Fruit fly (Drosophila melanogaster) whole organism, prepupa: ENCODE data around the gene Acat2.

Experiments used
- CG10631 ChIP-seq: fragments of 200-800 bp; sonication (Bioruptor generic); optimal IDR thresholded peaks from 2 replicates; lab custom pipeline; 2016; ENCODE audit warnings: missing biosample characterization, missing genetic modification characterization
- CG10669 ChIP-seq: fragments of 200-800 bp; sonication (Bioruptor generic); optimal IDR thresholded peaks from 3 replicates; lab custom pipeline; 2018; ENCODE audit warnings: missing biosample characterization, mild to moderate bottlenecking, missing genetic modification characterization, moderate library complexity
- CG11762 ChIP-seq: fragments of 200-800 bp; sonication (Bioruptor generic); optimal IDR thresholded peaks from 3 replicates; lab custom pipeline; 2016; ENCODE audit warnings: missing biosample characterization, missing genetic modification characterization; ENCODE audit not compliant: insufficient read depth
- CG15336 ChIP-seq: fragments of 200-800 bp; sonication (Bioruptor generic); IDR thresholded peaks from 2 replicates; pipeline ENCODE4 v1.3.6; 2022; ENCODE audit warnings: missing biosample characterization, missing genetic modification characterization
- CG1621 ChIP-seq: fragments of 200-800 bp; sonication (Bioruptor generic); optimal IDR thresholded peaks from 3 replicates; lab custom pipeline; 2018; ENCODE audit warnings: missing biosample characterization, mild to moderate bottlenecking, missing genetic modification characterization
- CG16779 ChIP-seq: fragments of 200-800 bp; sonication (Bioruptor generic); optimal IDR thresholded peaks from 3 replicates; lab custom pipeline; 2017; ENCODE audit warnings: missing biosample characterization, mild to moderate bottlenecking, missing genetic modification characterization
- CG3032 ChIP-seq: fragments of 200-800 bp; optimal IDR thresholded peaks from 2 replicates; lab custom pipeline; 2019; ENCODE audit warnings: missing biosample characterization, mild to moderate bottlenecking, missing genetic modification characterization, moderate library complexity
- CG31627 ChIP-seq: fragments of 200-800 bp; sonication (Bioruptor generic); optimal IDR thresholded peaks from 3 replicates; lab custom pipeline; 2016; ENCODE audit warnings: missing biosample characterization, missing genetic modification characterization
- CG32006 ChIP-seq: fragments of 200-800 bp; sonication (Bioruptor generic); optimal IDR thresholded peaks from 3 replicates; lab custom pipeline; 2017; ENCODE audit warnings: missing biosample characterization, mild to moderate bottlenecking, missing genetic modification characterization
- CG3919 ChIP-seq: fragments of 200-800 bp; sonication (Bioruptor generic); optimal IDR thresholded peaks from 3 replicates; lab custom pipeline; 2016; ENCODE audit warnings: missing biosample characterization, missing genetic modification characterization
- CG6163 ChIP-seq: fragments of 200-800 bp; sonication (Bioruptor generic); IDR thresholded peaks from 3 replicates; pipeline ENCODE4 v1.3.6; 2022; ENCODE audit warnings: missing biosample characterization, missing genetic modification characterization
- CG6808 ChIP-seq: fragments of 200-800 bp; sonication (Bioruptor generic); optimal IDR thresholded peaks from 3 replicates; lab custom pipeline; 2017; ENCODE audit warnings: missing biosample characterization, missing genetic modification characterization, mild to moderate bottlenecking, moderate library complexity, missing genetic modification reagents
- CG6854 ChIP-seq: fragments of 200-800 bp; sonication (Bioruptor generic); optimal IDR thresholded peaks from 2 replicates; lab custom pipeline; 2017; ENCODE audit warnings: missing biosample characterization, mild to moderate bottlenecking, missing genetic modification characterization
- CG7368 ChIP-seq: fragments of 200-800 bp; sonication (Bioruptor generic); optimal IDR thresholded peaks from 3 replicates; lab custom pipeline; 2016; ENCODE audit warnings: missing biosample characterization, missing genetic modification characterization
- CG8119 ChIP-seq: fragments of 200-800 bp; sonication (Bioruptor generic); IDR thresholded peaks from 3 replicates; pipeline ENCODE4 v1.3.6; 2022; ENCODE audit warnings: missing biosample characterization, missing genetic modification characterization
- CG8632 ChIP-seq: fragments of 200-800 bp; sonication (Bioruptor generic); optimal IDR thresholded peaks from 3 replicates; lab custom pipeline; 2016; ENCODE audit warnings: missing biosample characterization, missing genetic modification characterization
- Ets21C ChIP-seq: fragments of 200-800 bp; sonication (Bioruptor generic); optimal IDR thresholded peaks from 3 replicates; lab custom pipeline; 2016; ENCODE audit warnings: missing biosample characterization, missing genetic modification characterization
- Ets96B ChIP-seq: fragments of 200-800 bp; optimal IDR thresholded peaks from 2 replicates; lab custom pipeline; 2019; ENCODE audit warnings: missing biosample characterization, mild to moderate bottlenecking, missing genetic modification characterization, moderate library complexity
- Gug ChIP-seq: fragments of 200-800 bp; sonication (Bioruptor generic); IDR thresholded peaks from 2 replicates; pipeline ENCODE4 v1.3.6; 2022; ENCODE audit warnings: missing biosample characterization, missing genetic modification characterization
- Hr39 ChIP-seq: fragments of 200-800 bp; sonication (Bioruptor generic); optimal IDR thresholded peaks from 2 replicates; lab custom pipeline; 2016; ENCODE audit warnings: missing biosample characterization, missing genetic modification characterization
- Hr4 ChIP-seq: fragments of 200-800 bp; sonication (Bioruptor generic); optimal IDR thresholded peaks from 3 replicates; lab custom pipeline; 2016; ENCODE audit warnings: missing biosample characterization, missing genetic modification characterization
- Met ChIP-seq: fragments of 200-800 bp; sonication (Bioruptor generic); optimal IDR thresholded peaks from 3 replicates; lab custom pipeline; 2016; ENCODE audit warnings: missing biosample characterization, missing genetic modification characterization
- OdsH ChIP-seq: fragments of 200-800 bp; sonication (Bioruptor generic); optimal IDR thresholded peaks from 3 replicates; lab custom pipeline; 2016; ENCODE audit warnings: missing biosample characterization, missing genetic modification characterization
- Smox ChIP-seq: fragments of 200-800 bp; sonication (Bioruptor generic); optimal IDR thresholded peaks from 3 replicates; lab custom pipeline; 2016; ENCODE audit warnings: missing biosample characterization, missing genetic modification characterization
- Sox102F ChIP-seq: fragments of 200-800 bp; sonication (Bioruptor generic); optimal IDR thresholded peaks from 2 replicates; lab custom pipeline; 2016; ENCODE audit warnings: missing biosample characterization, mild to moderate bottlenecking, missing genetic modification characterization
- Sox14 ChIP-seq: fragments of 200-800 bp; sonication (Bioruptor generic); optimal IDR thresholded peaks from 3 replicates; lab custom pipeline; 2016; ENCODE audit warnings: missing biosample characterization, missing genetic modification characterization
- Sox15 ChIP-seq: fragments of 200-800 bp; sonication (Bioruptor generic); optimal IDR thresholded peaks from 3 replicates; lab custom pipeline; 2016; ENCODE audit warnings: missing biosample characterization, missing genetic modification characterization
- achi ChIP-seq: fragments of 200-800 bp; sonication (Bioruptor generic); optimal IDR thresholded peaks from 3 replicates; lab custom pipeline; 2016; ENCODE audit warnings: missing biosample characterization, missing genetic modification characterization
- acj6 ChIP-seq: fragments of 200-800 bp; sonication (Bioruptor generic); optimal IDR thresholded peaks from 3 replicates; lab custom pipeline; 2016; ENCODE audit warnings: missing biosample characterization, missing genetic modification characterization
- dac ChIP-seq: fragments of 200-800 bp; sonication (Bioruptor generic); optimal IDR thresholded peaks from 2 replicates; lab custom pipeline; 2017; ENCODE audit warnings: missing biosample characterization, mild to moderate bottlenecking, missing genetic modification characterization
- dsx ChIP-seq: fragments of 200-800 bp; optimal IDR thresholded peaks from 3 replicates; lab custom pipeline; 2019; ENCODE audit warnings: missing biosample characterization, mild to moderate bottlenecking, missing genetic modification characterization, moderate library complexity; ENCODE audit not compliant: poor library complexity, severe bottlenecking
- eg ChIP-seq: fragments of 200-800 bp; sonication (Bioruptor generic); IDR thresholded peaks from 3 replicates; pipeline ENCODE4 v1.3.6; 2022; ENCODE audit warnings: missing biosample characterization, missing genetic modification characterization
- fd59A ChIP-seq: fragments of 200-800 bp; sonication (Bioruptor generic); optimal IDR thresholded peaks from 2 replicates; lab custom pipeline; 2017; ENCODE audit warnings: missing biosample characterization, mild to moderate bottlenecking, missing genetic modification characterization, missing genetic modification reagents
- fd85E ChIP-seq: fragments of 200-800 bp; sonication (Bioruptor generic); optimal IDR thresholded peaks from 3 replicates; lab custom pipeline; 2016; ENCODE audit warnings: missing biosample characterization, missing genetic modification characterization
- lz ChIP-seq: fragments of 200-800 bp; sonication (Bioruptor generic); optimal IDR thresholded peaks from 3 replicates; lab custom pipeline; 2016; ENCODE audit warnings: missing biosample characterization, missing genetic modification characterization
- net ChIP-seq: fragments of 200-800 bp; sonication (Bioruptor generic); optimal IDR thresholded peaks from 3 replicates; lab custom pipeline; 2016; ENCODE audit warnings: missing biosample characterization, missing genetic modification characterization
- salr ChIP-seq, 2 experiments: fragments of 200-800 bp; sonication (Bioruptor generic); optimal IDR thresholded peaks; 3 replicates each; lab custom pipeline; 2016 to 2018; ENCODE audit warnings: missing biosample characterization in 2 of 2, missing genetic modification characterization in 2 of 2, mild to moderate bottlenecking in 1 of 2
- svp ChIP-seq: fragments of 200-800 bp; sonication (Bioruptor generic); peaks from one replicate; lab custom pipeline; 2016; ENCODE audit warnings: missing biosample characterization, missing genetic modification characterization
- vri ChIP-seq: fragments of 200-800 bp; sonication (Bioruptor generic); optimal IDR thresholded peaks from 3 replicates; lab custom pipeline; 2016; ENCODE audit warnings: missing biosample characterization, mild to moderate bottlenecking, missing genetic modification characterization

Acat2 gene

DNA sequence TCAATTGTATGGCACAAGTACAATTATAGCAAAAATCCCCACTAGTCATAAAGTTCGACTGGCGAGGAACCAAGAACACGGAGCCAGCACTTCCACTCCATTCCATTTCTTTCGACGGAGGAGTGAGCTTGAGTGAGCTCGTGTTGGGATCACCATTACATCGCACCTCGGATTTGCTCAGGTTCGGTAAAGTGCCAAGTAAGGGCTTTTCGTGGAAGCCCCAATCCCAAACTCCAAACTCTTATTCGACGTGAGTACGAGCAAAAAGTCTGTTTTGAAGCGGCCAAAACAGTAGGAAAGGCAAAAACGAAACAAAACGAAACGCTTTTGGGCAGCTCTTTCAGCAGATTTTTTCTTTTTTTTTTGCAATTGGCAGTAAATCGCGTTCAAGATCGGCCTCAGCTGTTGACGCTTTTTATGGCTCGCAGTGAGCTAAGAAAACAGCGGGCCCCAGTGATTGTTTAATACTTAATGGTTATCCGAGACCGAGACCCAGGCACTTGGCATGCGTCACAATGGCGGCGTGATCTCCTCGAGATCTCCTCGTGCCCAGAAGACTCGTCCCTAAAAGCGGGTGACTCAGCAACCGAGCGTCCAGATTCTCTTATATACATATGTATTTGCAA lies 18.3 kb downstream of the Acat2 start (continued):
- TF ChIP-seq achi (GFP tag; lab: Kevin White, UChicago) (no peak), CG8119 (GFP tag; lab: Robert Waterston, UW) (no peak; the same call in 2 of the 3 replicates), Met (GFP tag; lab: Kevin White, UChicago) (peak; percentile 21), dsx (GFP tag; lab: Kevin White, UChicago) (no peak), fd85E (GFP tag; lab: Kevin White, UChicago) (no peak), salr (GFP tag; optimal IDR thresholded peaks at IDR 0.05; lab: Kevin White, UChicago) (no peak), Hr39 (GFP tag; lab: Kevin White, UChicago) (no peak), net (GFP tag; lab: Kevin White, UChicago) (no peak), CG10631 (no peak), Ets96B (tag; lab: Kevin White, UChicago) (no peak), Ets21C (GFP tag; lab: Kevin White, UChicago) (no peak), CG1621 (tag; lab: Kevin White, UChicago) (no peak), OdsH (no peak), Sox14 (GFP tag; lab: Kevin White, UChicago) (peak; percentile 27), CG10669 (no peak), svp (GFP tag; lab: Kevin White, UChicago) (peak; percentile 82), Smox (peak; percentile 32), CG15336 (GFP tag; lab: Robert Waterston, UW) (0 out of 2 replicates have a peak, but pooled peaks have one; percentile 22), lz (no peak), CG6163 (GFP tag; lab: Robert Waterston, UW) (peak; percentile 71; the same call in 2 of the 3 replicates), Sox15 (GFP tag; lab: Kevin White, UChicago) (no peak), vri (GFP tag; lab: Kevin White, UChicago) (peak; percentile 85), CG6808 (GFP tag; lab: Kevin White, UChicago) (no peak), dac (GFP tag; lab: Kevin White, UChicago) (no peak), acj6 (GFP tag; lab: Kevin White, UChicago) (no peak), CG32006 (GFP tag; lab: Kevin White, UChicago) (no peak), CG11762 (GFP tag; lab: Kevin White, UChicago) (no peak), CG6854 (GFP tag; lab: Kevin White, UChicago) (peak; percentile 77), Hr4 (no peak), CG3032 (tag; lab: Kevin White, UChicago) (no peak), Gug (no peak)

DNA sequence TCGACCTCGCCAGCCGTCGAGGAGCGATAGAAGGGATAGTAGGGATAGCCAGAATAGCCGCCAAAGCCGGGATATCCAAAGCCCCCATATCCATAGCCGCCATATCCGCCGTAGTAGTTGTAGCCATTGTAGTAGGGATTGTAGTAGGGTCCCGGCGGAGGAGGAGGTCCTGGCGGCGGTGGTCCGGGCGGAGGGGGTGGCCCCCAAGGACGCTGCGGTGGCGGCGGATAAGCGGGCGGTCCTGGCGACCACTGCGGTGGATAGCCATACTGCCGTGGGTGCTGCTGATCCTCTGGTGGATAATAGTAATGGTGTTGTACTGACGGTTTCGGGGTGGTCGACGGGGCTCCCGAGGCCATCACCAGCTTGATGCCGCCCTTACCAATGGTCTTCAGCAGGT lies 19.4 kb downstream of the Acat2 start:
- no peak for TF ChIP-seq achi (GFP tag; lab: Kevin White, UChicago)
- TF ChIP-seq CG8119 (GFP tag; lab: Robert Waterston, UW) = no peak
- TF ChIP-seq CG6854 (GFP tag; lab: Kevin White, UChicago) = no peak
- TF ChIP-seq lz = no peak
- no peak for TF ChIP-seq dsx (GFP tag; lab: Kevin White, UChicago)
- no peak for TF ChIP-seq CG3919
- no peak for TF ChIP-seq CG16779

DNA sequence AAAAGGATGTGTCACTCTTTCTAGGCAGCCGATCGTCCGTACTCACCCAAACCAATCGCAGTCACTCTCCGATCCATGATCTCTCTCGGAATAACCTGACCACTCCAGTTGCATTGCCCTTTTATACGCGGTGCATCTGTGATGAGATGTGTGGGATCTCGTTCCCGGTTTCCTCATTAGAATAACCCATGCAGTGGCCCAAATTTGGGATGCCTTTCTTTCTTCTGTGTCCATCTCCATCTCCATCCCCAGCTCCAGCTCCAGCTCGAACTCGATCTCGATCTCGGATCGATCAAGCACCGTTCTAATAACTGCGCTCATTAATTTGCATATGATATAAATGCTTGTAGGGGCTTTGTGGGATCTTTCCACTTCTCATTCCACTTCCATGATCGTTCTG lies 20.0 kb downstream of the Acat2 start, which contains the start of gene CG9184:
TSS of gene CG9184 (minus strand) at position 101 of the 400 bp plus-strand sequence.
- TF ChIP-seq eg (GFP tag; lab: Robert Waterston, UW) = no peak
- no peak for TF ChIP-seq fd59A (GFP tag; lab: Kevin White, UChicago)
- no peak for TF ChIP-seq CG10669
- TF ChIP-seq CG7368 (GFP tag; lab: Kevin White, UChicago) = no peak
- TF ChIP-seq dac (GFP tag; lab: Kevin White, UChicago) = no peak
- no peak for TF ChIP-seq CG31627
- TF ChIP-seq salr (GFP tag; optimal IDR thresholded peaks at IDR 0.05; lab: Kevin White, UChicago) = no peak
- no peak for TF ChIP-seq Sox14 (GFP tag; lab: Kevin White, UChicago)
- no peak for TF ChIP-seq CG32006 (GFP tag; lab: Kevin White, UChicago)
- TF ChIP-seq OdsH = no peak
- no peak for TF ChIP-seq CG8632 (GFP tag; lab: Kevin White, UChicago)
- no peak for TF ChIP-seq Sox102F (GFP tag; lab: Kevin White, UChicago)
- TF ChIP-seq achi (GFP tag; lab: Kevin White, UChicago) = no peak
- TF ChIP-seq fd85E (GFP tag; lab: Kevin White, UChicago) = no peak
